Worm (Caenorhabditis elegans) whole organism, L3 larva: ENCODE data around the gene Y38F1A.4.
A peak's percentile ranks its signal among the peaks of the same experiment; 100 is the strongest.

ENCODE experiments used
- R02D3.7 ChIP-seq: fragments of 150-350 bp; optimal IDR thresholded peaks from 2 replicates; lab custom pipeline; 2014; ENCODE audit warnings: missing biosample characterization, missing genetic modification characterization
- aly-2 ChIP-seq: fragments of 150-350 bp; optimal IDR thresholded peaks from 2 replicates; lab custom pipeline; 2014; ENCODE audit warnings: missing biosample characterization, missing genetic modification characterization
- ama-1 ChIP-seq: fragments of 150-350 bp; optimal IDR thresholded peaks from 2 replicates; lab custom pipeline; 2018
- ceh-16 ChIP-seq: sonication (generic microtip); optimal IDR thresholded peaks from 2 replicates; lab custom pipeline; 2017; ENCODE audit warnings: missing biosample characterization, missing genetic modification characterization
- ceh-28 ChIP-seq: fragments of 150-350 bp; optimal IDR thresholded peaks from 2 replicates; lab custom pipeline; 2014; ENCODE audit warnings: missing biosample characterization, missing genetic modification reagents, missing genetic modification characterization
- ceh-82 ChIP-seq: fragments of 150-350 bp; optimal IDR thresholded peaks from 2 replicates; lab custom pipeline; 2014; ENCODE audit warnings: missing biosample characterization, missing genetic modification characterization
- ceh-9 ChIP-seq: sonication (generic microtip); optimal IDR thresholded peaks from 2 replicates; lab custom pipeline; 2018; ENCODE audit warnings: missing biosample characterization, missing genetic modification characterization
- egl-27 ChIP-seq: sonication (generic microtip); optimal IDR thresholded peaks from 4 replicates; lab custom pipeline; 2017; ENCODE audit warnings: missing biosample characterization, missing genetic modification reagents, missing genetic modification characterization
- egl-5 ChIP-seq: fragments of 150-350 bp; optimal IDR thresholded peaks from 2 replicates; lab custom pipeline; 2017; ENCODE audit warnings: missing biosample characterization, missing genetic modification reagents, missing genetic modification characterization, inconsistent platforms
- elt-1 ChIP-seq: fragments of 150-350 bp; optimal IDR thresholded peaks from 2 replicates; lab custom pipeline; 2014; ENCODE audit warnings: missing biosample characterization, missing genetic modification characterization
- elt-2 ChIP-seq: sonication (generic microtip); optimal IDR thresholded peaks from 2 replicates; lab custom pipeline; 2016; ENCODE audit warnings: missing genetic modification reagents, mild to moderate bottlenecking, missing genetic modification characterization, missing compliant biosample characterization
- eor-1 ChIP-seq, 2 experiments: fragments of 150-350 bp; optimal IDR thresholded peaks; 2 replicates each; lab custom pipeline; 2014 to 2018; ENCODE audit warnings: missing biosample characterization in 2 of 2, missing genetic modification characterization in 2 of 2
- fkh-2 ChIP-seq: fragments of 150-350 bp; optimal IDR thresholded peaks from 2 replicates; lab custom pipeline; 2014; ENCODE audit warnings: missing biosample characterization, missing genetic modification reagents, missing genetic modification characterization
- fos-1 ChIP-seq: fragments of 150-350 bp; optimal IDR thresholded peaks from 2 replicates; lab custom pipeline; 2014; ENCODE audit warnings: missing biosample characterization, missing genetic modification characterization
- hmg-11 ChIP-seq: sonication (generic microtip); optimal IDR thresholded peaks from 2 replicates; lab custom pipeline; 2016; ENCODE audit warnings: missing genetic modification characterization, missing compliant biosample characterization
- jun-1 ChIP-seq: fragments of 150-350 bp; optimal IDR thresholded peaks from 2 replicates; lab custom pipeline; 2014; ENCODE audit warnings: missing biosample characterization, missing genetic modification reagents, missing genetic modification characterization
- lin-15B ChIP-seq: fragments of 150-350 bp; optimal IDR thresholded peaks from 2 replicates; lab custom pipeline; 2014; ENCODE audit warnings: missing biosample characterization, missing genetic modification characterization
- lin-39 ChIP-seq: fragments of 150-350 bp; optimal IDR thresholded peaks from 2 replicates; lab custom pipeline; 2018; ENCODE audit warnings: missing biosample characterization, missing genetic modification reagents, missing genetic modification characterization
- lsy-12 ChIP-seq: sonication (generic microtip); optimal IDR thresholded peaks from 2 replicates; lab custom pipeline; 2016; ENCODE audit warnings: mild to moderate bottlenecking, missing genetic modification characterization, missing compliant biosample characterization
- mdl-1 ChIP-seq: fragments of 150-350 bp; optimal IDR thresholded peaks from 2 replicates; lab custom pipeline; 2014; ENCODE audit warnings: missing biosample characterization, missing genetic modification characterization
- mml-1 ChIP-seq: fragments of 150-350 bp; sonication (generic microtip); optimal IDR thresholded peaks from 3 replicates; lab custom pipeline; 2014; ENCODE audit warnings: missing biosample characterization, missing genetic modification characterization
- nfya-1 ChIP-seq: sonication (generic microtip); optimal IDR thresholded peaks from 2 replicates; lab custom pipeline; 2017; ENCODE audit warnings: missing genetic modification characterization, mild to moderate bottlenecking, missing compliant biosample characterization, antibody characterized with exemption, moderate library complexity; ENCODE audit not compliant: insufficient read depth
- nhr-11 ChIP-seq: fragments of 150-350 bp; optimal IDR thresholded peaks from 2 replicates; lab custom pipeline; 2014; ENCODE audit warnings: missing biosample characterization, missing genetic modification characterization
- nhr-12 ChIP-seq: fragments of 150-350 bp; optimal IDR thresholded peaks from 2 replicates; lab custom pipeline; 2014; ENCODE audit warnings: missing biosample characterization, missing genetic modification characterization
- nhr-23 ChIP-seq: fragments of 150-350 bp; optimal IDR thresholded peaks from 2 replicates; lab custom pipeline; 2014; ENCODE audit warnings: missing biosample characterization, missing genetic modification reagents, missing genetic modification characterization
- nhr-237 ChIP-seq: fragments of 150-350 bp; optimal IDR thresholded peaks from 2 replicates; lab custom pipeline; 2014; ENCODE audit warnings: missing biosample characterization, missing genetic modification characterization
- nhr-25 ChIP-seq: sonication (generic microtip); optimal IDR thresholded peaks from 2 replicates; lab custom pipeline; 2017; ENCODE audit warnings: missing biosample characterization, missing genetic modification characterization
- nhr-28 ChIP-seq: fragments of 150-350 bp; optimal IDR thresholded peaks from 2 replicates; lab custom pipeline; 2014; ENCODE audit warnings: missing biosample characterization, missing genetic modification characterization
- nhr-43 ChIP-seq: sonication (generic microtip); optimal IDR thresholded peaks from 2 replicates; lab custom pipeline; 2016; ENCODE audit warnings: mild to moderate bottlenecking, missing genetic modification characterization, missing compliant biosample characterization; ENCODE audit not compliant: poor library complexity, severe bottlenecking
- nhr-67 ChIP-seq: fragments of 150-350 bp; optimal IDR thresholded peaks from 2 replicates; lab custom pipeline; 2014; ENCODE audit warnings: missing biosample characterization, missing genetic modification characterization
- nhr-76 ChIP-seq: fragments of 150-350 bp; sonication (generic microtip); optimal IDR thresholded peaks from 5 replicates; lab custom pipeline; 2014; ENCODE audit warnings: missing biosample characterization, missing genetic modification characterization
- sea-2 ChIP-seq: fragments of 150-350 bp; sonication (generic microtip); optimal IDR thresholded peaks from 4 replicates; lab custom pipeline; 2014; ENCODE audit warnings: missing biosample characterization, missing genetic modification reagents, missing genetic modification characterization
- snpc-4 ChIP-seq: fragments of 150-350 bp; optimal IDR thresholded peaks from 2 replicates; lab custom pipeline; 2014; ENCODE audit warnings: missing biosample characterization, missing genetic modification characterization
- tbx-2 ChIP-seq: sonication (generic microtip); optimal IDR thresholded peaks from 2 replicates; lab custom pipeline; 2016; ENCODE audit warnings: mild to moderate bottlenecking, missing genetic modification characterization, missing compliant biosample characterization
- unc-39 ChIP-seq: sonication (generic microtip); optimal IDR thresholded peaks from 4 replicates; lab custom pipeline; 2017; ENCODE audit warnings: missing biosample characterization, missing genetic modification characterization
- unc-62 ChIP-seq: fragments of 150-350 bp; sonication (generic microtip); optimal IDR thresholded peaks from 4 replicates; lab custom pipeline; 2014; ENCODE audit warnings: missing biosample characterization, missing genetic modification reagents, missing genetic modification characterization
- zag-1 ChIP-seq: fragments of 150-350 bp; optimal IDR thresholded peaks from 2 replicates; lab custom pipeline; 2014; ENCODE audit warnings: missing biosample characterization, missing genetic modification characterization
- ztf-11 ChIP-seq: fragments of 150-350 bp; optimal IDR thresholded peaks from 2 replicates; lab custom pipeline; 2014; ENCODE audit warnings: missing biosample characterization, missing genetic modification characterization
- ztf-4 ChIP-seq: fragments of 150-350 bp; optimal IDR thresholded peaks from 2 replicates; lab custom pipeline; 2014; ENCODE audit warnings: missing biosample characterization, missing genetic modification characterization

Gene Y38F1A.4

ce11 chrII:12965589-12965988 lies 3.9 kb downstream of the Y38F1A.4 start:
- no peak for TF ChIP-seq nhr-23
- TF ChIP-seq nfya-1, result peak; percentile 16
- peak; percentile 52 for TF ChIP-seq ama-1 (lab: Kevin White, UChicago)
- no peak for TF ChIP-seq ceh-28 (tag; lab: Kevin White, UChicago)
- no peak for TF ChIP-seq ceh-82 (tag; lab: Kevin White, UChicago)
- TF ChIP-seq nhr-25, result peak; percentile 72
- TF ChIP-seq zag-1 (tag; lab: Kevin White, UChicago), result no peak

ce11 chrII:12965538-12965588 lies 4.2 kb downstream of the Y38F1A.4 start, which contains the start of gene ptr-18:
TSS of gene ptr-18 (plus strand) at chrII:12965546.
- no peak for TF ChIP-seq ceh-9 (tag; lab: Kevin White, UChicago)
- TF ChIP-seq nhr-11 (tag; lab: Kevin White, UChicago), result no peak
- TF ChIP-seq unc-62 (GFP tag; lab: Kevin White, UChicago), result no peak
- no peak for TF ChIP-seq tbx-2 (tag; lab: Kevin White, UChicago)
- TF ChIP-seq egl-5 (tag; lab: Kevin White, UChicago), result no peak
- TF ChIP-seq nhr-237 (tag; lab: Kevin White, UChicago), result no peak
- no peak for TF ChIP-seq ceh-82 (tag; lab: Kevin White, UChicago)
- TF ChIP-seq unc-39 (tag; lab: Kevin White, UChicago), result no peak
- no peak for TF ChIP-seq nhr-76 (tag; lab: Kevin White, UChicago)
- TF ChIP-seq aly-2 (tag; lab: Kevin White, UChicago), result no peak
- TF ChIP-seq elt-2 (tag; lab: Kevin White, UChicago), result no peak
- TF ChIP-seq lsy-12 (tag; lab: Kevin White, UChicago), result no peak
- TF ChIP-seq nhr-23, result no peak
- TF ChIP-seq nhr-67, result no peak
- TF ChIP-seq ztf-4, result no peak
- no peak for TF ChIP-seq ama-1 (lab: Kevin White, UChicago)
- no peak for TF ChIP-seq mdl-1 (tag; lab: Kevin White, UChicago)
- no peak for TF ChIP-seq ztf-11 (tag; lab: Kevin White, UChicago)

- no peak for TF ChIP-seq sea-2
- TF ChIP-seq elt-1 (tag; lab: Kevin White, UChicago), result peak; percentile 87
- TF ChIP-seq, all 47 proteins: peak for 1
Measured at ce11 chrII:12965138-12965537, 4.4 kb downstream of the Y38F1A.4 start.

- TF ChIP-seq unc-39 (tag; lab: Kevin White, UChicago) (no peak), fos-1 (tag; lab: Kevin White, UChicago) (no peak), nhr-28 (tag; lab: Kevin White, UChicago) (no peak), lin-39 (no peak), nhr-12 (tag; lab: Kevin White, UChicago) (no peak), egl-27 (no peak), nhr-25 (no peak), zag-1 (tag; lab: Kevin White, UChicago) (no peak), mdl-1 (tag; lab: Kevin White, UChicago) (no peak), nhr-67 (no peak)
Measured at ce11 chrII:12961743-12962142, 7.8 kb downstream of the Y38F1A.4 start.

ce11 chrII:12961293-12961692 lies 8.2 kb downstream of the Y38F1A.4 start:
- no peak for TF ChIP-seq aly-2 (tag; lab: Kevin White, UChicago)
- peak; percentile 56 for TF ChIP-seq nhr-43 (tag; lab: Kevin White, UChicago)
- peak; percentile 58 for TF ChIP-seq nhr-25
- TF ChIP-seq nhr-23, result peak; percentile 4

ce11 chrII:12960206-12960605 lies 9.3 kb downstream of the Y38F1A.4 start:
- TF ChIP-seq nhr-23, result peak; percentile 39
- TF ChIP-seq ama-1 (lab: Kevin White, UChicago), result peak; percentile 31
- TF ChIP-seq elt-2 (tag; lab: Kevin White, UChicago), result no peak

ce11 chrII:12954670-12955069 lies 14.9 kb downstream of the Y38F1A.4 start, which contains the start of the genes Y38F1A.1 and Y38F1A.2:
TSS of gene Y38F1A.1 (minus strand) at chrII:12954770.
TSS of gene Y38F1A.2 (plus strand) at chrII:12954958.
- TF ChIP-seq nhr-237 (tag; lab: Kevin White, UChicago) (no peak), ama-1 (lab: Kevin White, UChicago) (no peak), egl-5 (tag; lab: Kevin White, UChicago) (no peak), ceh-82 (tag; lab: Kevin White, UChicago) (no peak), mdl-1 (tag; lab: Kevin White, UChicago) (no peak), nfya-1 (no peak), lin-15B (tag; lab: Kevin White, UChicago) (no peak), R02D3.7 (no peak), jun-1 (tag; lab: Kevin White, UChicago) (no peak), hmg-11 (no peak), snpc-4 (tag; lab: Kevin White, UChicago) (no peak), ceh-16 (tag; lab: Kevin White, UChicago) (no peak), zag-1 (tag; lab: Kevin White, UChicago) (no peak), lsy-12 (tag; lab: Kevin White, UChicago) (no peak), nhr-12 (tag; lab: Kevin White, UChicago) (no peak), eor-1 (tag; optimal IDR thresholded peaks at IDR 0.05; lab: Kevin White, UChicago) (no peak), fkh-2 (tag; lab: Kevin White, UChicago) (no peak), mml-1 (tag; lab: Kevin White, UChicago) (no peak)
- TF ChIP-seq, all 47 proteins: peak for 0
